Worm (Caenorhabditis elegans) whole organism, young adult: ENCODE data around the gene F54D1.6.

Experiments used
- C17E4.6 ChIP-seq: fragments of 200-800 bp; sonication (Bioruptor generic); IDR thresholded peaks from 2 replicates; pipeline ENCODE4 v1.3.6; 2022; ENCODE audit warnings: missing genetic modification reagents, missing genetic modification characterization, missing compliant biosample characterization
- Y53F4B.3 ChIP-seq: fragments of 200-800 bp; sonication (Bioruptor generic); IDR thresholded peaks from 2 replicates; pipeline ENCODE4 v1.3.6; 2022; ENCODE audit warnings: missing genetic modification reagents, missing genetic modification characterization, missing compliant biosample characterization
- Y79H2A.3 ChIP-seq: fragments of 200-800 bp; sonication (Bioruptor generic); conservative IDR thresholded peaks from 2 replicates; pipeline ENCODE4 v1.3.6; 2022; ENCODE audit warnings: missing genetic modification reagents, missing genetic modification characterization, missing compliant biosample characterization
- dpl-1 ChIP-seq: fragments of 150-350 bp; optimal IDR thresholded peaks from 2 replicates; lab custom pipeline; 2014; ENCODE audit warnings: missing biosample characterization, missing genetic modification reagents, missing genetic modification characterization
- ets-4 ChIP-seq: fragments of 200-800 bp; sonication (Bioruptor generic); optimal IDR thresholded peaks from 2 replicates; lab custom pipeline; 2018; ENCODE audit warnings: mild to moderate bottlenecking, missing genetic modification characterization, missing compliant biosample characterization
- lsy-27 ChIP-seq: sonication (generic microtip); optimal IDR thresholded peaks from 2 replicates; lab custom pipeline; 2017; ENCODE audit warnings: missing genetic modification characterization, mild to moderate bottlenecking, missing compliant biosample characterization, antibody characterized with exemption, missing genotype, borderline replicate concordance; ENCODE audit not compliant: insufficient read depth
- madf-6 ChIP-seq: fragments of 200-800 bp; sonication (Bioruptor generic); IDR thresholded peaks from 2 replicates; pipeline ENCODE4 v1.3.6; 2022; ENCODE audit warnings: missing genetic modification reagents, missing genetic modification characterization, missing compliant biosample characterization

- TF ChIP-seq Y53F4B.3 (no peak), madf-6 (GFP tag; lab: Robert Waterston, UW) (peak; percentile 34; the same call in 1 of the 2 replicates), ets-4 (GFP tag; lab: Kevin White, UChicago) (no peak), C17E4.6 (GFP tag; lab: Robert Waterston, UW) (no peak), lsy-27 (tag; lab: Kevin White, UChicago) (no peak), dpl-1 (no peak), Y79H2A.3 (GFP tag; lab: Robert Waterston, UW) (no peak)
Measured at ce11 chrIV:11314885-11315284, 27.3 kb downstream of the F54D1.6 start, which contains the start of the genes B0035.3, B0035.22 and pfd-4.
